Fruit fly (Drosophila melanogaster) whole organism, embryonic: ENCODE data around the gene prtp.

ENCODE experiments used
- Atf6 ChIP-seq: fragments of 200-800 bp; sonication (Bioruptor generic); IDR thresholded peaks from 2 replicates; pipeline ENCODE4 v1.3.6; 2022; ENCODE audit warnings: missing biosample characterization, missing genetic modification characterization
- Awh ChIP-seq: fragments of 200-800 bp; sonication (Bioruptor generic); IDR thresholded peaks from 2 replicates; pipeline ENCODE4, ENCODE4 v1.3.6; 2022; ENCODE audit warnings: missing biosample characterization, missing genetic modification characterization
- BtbVII ChIP-seq: fragments of 200-800 bp; sonication (Bioruptor generic); optimal IDR thresholded peaks from 3 replicates; lab custom pipeline; 2017; ENCODE audit warnings: missing biosample characterization, mild to moderate bottlenecking, missing genetic modification characterization
- CG10147 ChIP-seq: fragments of 200-800 bp; sonication (Bioruptor generic); optimal IDR thresholded peaks from 2 replicates; lab custom pipeline; 2019; ENCODE audit warnings: missing biosample characterization, mild to moderate bottlenecking, missing genetic modification characterization, moderate library complexity
- CG10321 ChIP-seq: fragments of 200-800 bp; sonication (Bioruptor generic); IDR thresholded peaks from 2 replicates; pipeline ENCODE4 v1.3.6; 2022; ENCODE audit warnings: missing biosample characterization, missing genetic modification characterization
- CG10431 ChIP-seq: fragments of 200-800 bp; sonication (Bioruptor generic); optimal IDR thresholded peaks from 3 replicates; lab custom pipeline; 2018; ENCODE audit warnings: missing biosample characterization, mild to moderate bottlenecking, missing genetic modification characterization
- CG12155 ChIP-seq: fragments of 200-800 bp; sonication (Bioruptor generic); optimal IDR thresholded peaks from 3 replicates; lab custom pipeline; 2016; ENCODE audit warnings: missing biosample characterization, missing genetic modification characterization
- CG1233 ChIP-seq: fragments of 200-800 bp; sonication (Bioruptor generic); optimal IDR thresholded peaks from 4 replicates; lab custom pipeline; 2018; ENCODE audit warnings: missing biosample characterization, mild to moderate bottlenecking, missing genetic modification characterization
- CG13296 ChIP-seq: fragments of 200-800 bp; sonication (Bioruptor generic); optimal IDR thresholded peaks from 3 replicates; lab custom pipeline; 2018; ENCODE audit warnings: missing biosample characterization, mild to moderate bottlenecking, missing genetic modification characterization
- CG17385 ChIP-seq: fragments of 200-800 bp; sonication (Bioruptor generic); optimal IDR thresholded peaks from 3 replicates; lab custom pipeline; 2018; ENCODE audit warnings: missing biosample characterization, mild to moderate bottlenecking, missing genetic modification characterization
- CG1832 ChIP-seq: fragments of 200-800 bp; sonication (Bioruptor generic); optimal IDR thresholded peaks from 2 replicates; lab custom pipeline; 2017; ENCODE audit warnings: missing biosample characterization, mild to moderate bottlenecking, missing genetic modification characterization, inconsistent platforms
- CG18599 ChIP-seq: fragments of 200-800 bp; sonication (Bioruptor generic); optimal IDR thresholded peaks from 3 replicates; lab custom pipeline; 2017; ENCODE audit warnings: missing biosample characterization, missing genetic modification characterization, mild to moderate bottlenecking, moderate library complexity, missing genetic modification reagents
- CG2202 ChIP-seq: fragments of 200-800 bp; sonication (Bioruptor generic); optimal IDR thresholded peaks from 2 replicates; lab custom pipeline; 2018; ENCODE audit warnings: missing biosample characterization, mild to moderate bottlenecking, missing genetic modification characterization
- CG31365 ChIP-seq: fragments of 200-800 bp; sonication (Bioruptor generic); optimal IDR thresholded peaks from 2 replicates; lab custom pipeline; 2018; ENCODE audit warnings: missing biosample characterization, mild to moderate bottlenecking, missing genetic modification characterization
- CG3163 ChIP-seq: fragments of 200-800 bp; sonication (Bioruptor generic); optimal IDR thresholded peaks from 3 replicates; lab custom pipeline; 2016; ENCODE audit warnings: missing biosample characterization, missing genetic modification characterization
- CG32532 ChIP-seq: fragments of 200-800 bp; sonication (Bioruptor generic); IDR thresholded peaks from 2 replicates; pipeline ENCODE4 v1.3.6; 2022; ENCODE audit warnings: missing biosample characterization, missing genetic modification characterization
- CG6854 ChIP-seq: fragments of 200-800 bp; sonication (Bioruptor generic); optimal IDR thresholded peaks from 3 replicates; lab custom pipeline; 2017; ENCODE audit warnings: missing biosample characterization, mild to moderate bottlenecking, missing genetic modification characterization
- CG7963 ChIP-seq: fragments of 200-800 bp; sonication (Bioruptor generic); IDR thresholded peaks from 3 replicates; pipeline ENCODE4 v1.3.6; 2022; ENCODE audit warnings: missing biosample characterization, missing genetic modification characterization; ENCODE audit not compliant: partially characterized antibody
- Dll ChIP-seq: fragments of 200-800 bp; sonication (Bioruptor generic); IDR thresholded peaks from 4 replicates; pipeline ENCODE4 v1.3.6; 2022; ENCODE audit warnings: missing biosample characterization, missing genetic modification characterization; ENCODE audit not compliant: partially characterized antibody
- Drgx ChIP-seq: fragments of 200-800 bp; sonication (Bioruptor generic); IDR thresholded peaks from 2 replicates; pipeline ENCODE4 v1.3.6; 2022; ENCODE audit warnings: missing biosample characterization, missing genetic modification characterization
- HLHmδ ChIP-seq: fragments of 200-800 bp; sonication (Bioruptor generic); optimal IDR thresholded peaks from 2 replicates; lab custom pipeline; 2018; ENCODE audit warnings: missing biosample characterization, mild to moderate bottlenecking, missing genetic modification characterization, moderate library complexity
- MESR4 ChIP-seq: fragments of 200-800 bp; sonication (Bioruptor generic); optimal IDR thresholded peaks from 2 replicates; lab custom pipeline; 2018; ENCODE audit warnings: missing biosample characterization, mild to moderate bottlenecking, missing genetic modification characterization, moderate library complexity
- Med ChIP-seq: fragments of 200-800 bp; sonication (Bioruptor generic); peaks from one replicate; lab custom pipeline; 2016; ENCODE audit warnings: missing biosample characterization, missing genetic modification characterization, mild to moderate bottlenecking, inconsistent platforms, moderate library complexity
- Mrtf ChIP-seq: fragments of 200-800 bp; sonication (Bioruptor generic); IDR thresholded peaks from 3 replicates; pipeline ENCODE4 v1.3.6; 2022; ENCODE audit warnings: missing biosample characterization, missing genetic modification characterization
- Nf-YC ChIP-seq: fragments of 200-800 bp; optimal IDR thresholded peaks from 3 replicates; lab custom pipeline; 2019; ENCODE audit warnings: missing biosample characterization, mild to moderate bottlenecking, missing genetic modification characterization, moderate library complexity
- Ptx1 ChIP-seq: fragments of 200-800 bp; sonication (Bioruptor generic); IDR thresholded peaks from 2 replicates; pipeline ENCODE4 v1.3.6; 2022; ENCODE audit warnings: missing biosample characterization, missing genetic modification characterization
- Six4 ChIP-seq: fragments of 200-800 bp; sonication (Bioruptor generic); optimal IDR thresholded peaks from 2 replicates; lab custom pipeline; 2016; ENCODE audit warnings: missing biosample characterization, missing genetic modification characterization
- Trl ChIP-seq, 3 experiments: fragments of >200 bp in 2 of 3; fragments of 200-800 bp in 1 of 3; sonication (Bioruptor generic) in 1 of 3; optimal IDR thresholded peaks; 2 replicates in 1 of 3; 3 replicates in 2 of 3; lab custom pipeline; 2016 to 2017; ENCODE audit warnings: missing biosample characterization in 1 of 3, missing genetic modification characterization in 1 of 3
- abd-A ChIP-seq: fragments of 200-800 bp; sonication (Bioruptor generic); optimal IDR thresholded peaks from 3 replicates; lab custom pipeline; 2019; ENCODE audit warnings: missing biosample characterization, mild to moderate bottlenecking, missing genetic modification characterization, moderate library complexity
- bsh ChIP-seq, 2 experiments: fragments of 200-800 bp; sonication (Bioruptor generic); optimal IDR thresholded peaks; 2 replicates each; lab custom pipeline; 2017 to 2018; ENCODE audit warnings: mild to moderate bottlenecking in 2 of 2, missing biosample characterization in 2 of 2, missing genetic modification characterization in 2 of 2, moderate library complexity in 1 of 2
- crol ChIP-seq: fragments of 200-800 bp; sonication (Bioruptor generic); IDR thresholded peaks from 2 replicates; pipeline ENCODE4 v1.3.6; 2022; ENCODE audit warnings: missing biosample characterization, missing genetic modification characterization
- da ChIP-seq: fragments of 200-800 bp; sonication (Bioruptor generic); optimal IDR thresholded peaks from 2 replicates; lab custom pipeline; 2016; ENCODE audit warnings: missing biosample characterization, missing genetic modification characterization
- danr ChIP-seq: fragments of 200-800 bp; sonication (Bioruptor generic); IDR thresholded peaks from 2 replicates; pipeline ENCODE4 v1.3.6; 2022; ENCODE audit warnings: missing biosample characterization, missing genetic modification characterization
- ftz-f1 ChIP-seq: fragments of 200-800 bp; sonication (Bioruptor generic); optimal IDR thresholded peaks from 2 replicates; lab custom pipeline; 2016; ENCODE audit warnings: missing biosample characterization, missing genetic modification characterization
- ind ChIP-seq: fragments of 200-800 bp; sonication (Bioruptor generic); optimal IDR thresholded peaks from 3 replicates; lab custom pipeline; 2016; ENCODE audit warnings: missing biosample characterization, missing genetic modification characterization
- jumu ChIP-seq: fragments of 200-800 bp; sonication (Bioruptor generic); optimal IDR thresholded peaks from 3 replicates; lab custom pipeline; 2016; ENCODE audit warnings: missing biosample characterization, missing genetic modification characterization
- kni ChIP-seq: fragments of 200-800 bp; sonication (Bioruptor generic); optimal IDR thresholded peaks from 3 replicates; lab custom pipeline; 2017; ENCODE audit warnings: mild to moderate bottlenecking, missing biosample characterization, missing genetic modification reagents, missing genetic modification characterization
- lbe ChIP-seq: fragments of 200-800 bp; sonication (Bioruptor generic); optimal IDR thresholded peaks from 2 replicates; lab custom pipeline; 2016; ENCODE audit warnings: missing biosample characterization, mild to moderate bottlenecking, missing genetic modification characterization
- lola ChIP-seq, 3 experiments: fragments of >200 bp in 2 of 3; fragments of 200-800 bp in 1 of 3; sonication (Bioruptor generic) in 1 of 3; optimal IDR thresholded peaks; 2 replicates each; lab custom pipeline; 2017 to 2019; ENCODE audit warnings: missing biosample characterization in 3 of 3, missing genetic modification characterization in 3 of 3, mild to moderate bottlenecking in 1 of 3, moderate library complexity in 1 of 3
- lov ChIP-seq, 2 experiments: fragments of 200-800 bp in 1 of 2; fragments of >200 bp in 1 of 2; sonication (Bioruptor generic) in 1 of 2; IDR thresholded peaks in 1 of 2; optimal IDR thresholded peaks in 1 of 2; 2 replicates in 1 of 2; 3 replicates in 1 of 2; pipeline versions ENCODE4 v1.3.6 to Lab custom; 2017 to 2022; ENCODE audit warnings: missing biosample characterization in 1 of 2, missing genetic modification characterization in 1 of 2
- pnt ChIP-seq: fragments of 200-800 bp; sonication (Bioruptor generic); optimal IDR thresholded peaks from 3 replicates; lab custom pipeline; 2016; ENCODE audit warnings: missing biosample characterization, missing genetic modification characterization
- psq ChIP-seq: fragments of 200-800 bp; sonication (Bioruptor generic); optimal IDR thresholded peaks from 2 replicates; lab custom pipeline; 2017; ENCODE audit warnings: missing biosample characterization, missing genetic modification characterization
- rib ChIP-seq: fragments of 200-800 bp; sonication (Bioruptor generic); IDR thresholded peaks from 2 replicates; pipeline ENCODE4 v1.3.6; 2022; ENCODE audit warnings: missing biosample characterization, missing genetic modification characterization
- row ChIP-seq: fragments of 200-800 bp; sonication (Bioruptor generic); IDR thresholded peaks from 3 replicates; pipeline ENCODE4 v1.3.6; 2022; ENCODE audit warnings: missing biosample characterization, missing genetic modification characterization
- sima ChIP-seq: fragments of 200-800 bp; sonication (Bioruptor generic); optimal IDR thresholded peaks from 2 replicates; lab custom pipeline; 2016; ENCODE audit warnings: missing biosample characterization, missing genetic modification characterization
- stc ChIP-seq: fragments of 200-800 bp; sonication (Bioruptor generic); IDR thresholded peaks from 2 replicates; pipeline ENCODE4 v1.3.6; 2022; ENCODE audit warnings: missing biosample characterization, missing genetic modification characterization
- sug ChIP-seq: fragments of 200-800 bp; optimal IDR thresholded peaks from 2 replicates; lab custom pipeline; 2019; ENCODE audit warnings: missing biosample characterization, mild to moderate bottlenecking, missing genetic modification characterization, moderate library complexity
- vvl ChIP-seq: fragments of 200-800 bp; sonication (Bioruptor generic); IDR thresholded peaks from 2 replicates; pipeline ENCODE4 v1.3.6; 2022; ENCODE audit warnings: missing biosample characterization, missing genetic modification characterization
- yki ChIP-seq: fragments of >200 bp; optimal IDR thresholded peaks from 3 replicates; lab custom pipeline; 2018

The prtp gene

DNA sequence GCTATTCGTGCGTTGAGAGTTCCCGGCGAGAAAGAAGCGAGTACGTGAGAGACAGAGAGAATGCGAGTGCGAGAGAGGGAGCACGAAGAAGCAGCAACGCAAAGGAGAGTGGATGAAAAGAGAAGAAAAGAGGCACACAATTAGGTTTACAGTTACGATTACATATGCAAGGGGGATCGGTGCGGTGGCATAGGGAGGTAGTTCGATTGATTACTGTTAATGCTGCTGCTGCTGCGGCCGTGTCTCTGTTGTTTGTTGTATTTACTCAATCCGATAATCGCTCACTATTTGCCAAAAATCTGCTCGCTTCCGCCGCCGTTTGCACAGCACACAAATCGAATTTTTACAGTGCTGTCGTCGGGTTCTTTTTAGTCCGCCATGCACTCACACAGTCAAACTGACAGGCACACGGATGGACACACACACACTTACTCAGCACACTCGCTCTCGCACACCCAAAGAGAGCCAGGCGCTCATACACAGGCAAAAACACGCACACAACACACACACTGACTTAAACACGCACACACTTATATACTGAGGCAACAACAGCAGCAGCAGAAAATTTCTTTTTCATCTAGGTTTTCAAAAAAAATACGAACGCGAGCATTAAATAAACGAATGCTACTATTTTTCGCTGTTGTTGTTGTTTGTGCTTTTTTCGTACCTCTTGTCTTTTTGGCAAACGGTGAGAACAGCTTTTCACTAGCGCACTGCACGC, 2.6 kb upstream of the prtp start (continued):
- TF ChIP-seq Nf-YC (tag; lab: Kevin White, UChicago) (peak; percentile 6), ftz-f1 (GFP tag; lab: Kevin White, UChicago) (no peak), sima (no peak), pnt (GFP tag; lab: Kevin White, UChicago) (no peak), CG1233 (GFP tag; lab: Kevin White, UChicago) (no peak), psq (GFP tag; lab: Kevin White, UChicago) (peak; percentile 83), CG2202 (tag; lab: Kevin White, UChicago) (no peak), Six4 (no peak), CG10147 (GFP tag; lab: Kevin White, UChicago) (peak; percentile 9), CG17385 (GFP tag; lab: Kevin White, UChicago) (peak; percentile 44), yki (lab: Kevin White, UChicago) (peak; percentile 68), Med (GFP tag; lab: Kevin White, UChicago) (peak; percentile 34), MESR4 (no peak), CG12155 (GFP tag; lab: Kevin White, UChicago) (peak; percentile 81), BtbVII (GFP tag; lab: Kevin White, UChicago) (peak; percentile 27), CG18599 (peak; percentile 62), Trl (optimal IDR thresholded peaks at IDR 0.05; lab: Kevin White, UChicago) (peak; percentile 82 to 94), Trl (GFP tag; optimal IDR thresholded peaks at IDR 0.05; lab: Kevin White, UChicago) (no peak), Drgx (GFP tag; lab: Robert Waterston, UW) (0 out of 2 replicates have a peak, but pooled peaks have one; percentile 17), ind (GFP tag; lab: Kevin White, UChicago) (no peak), CG10321 (GFP tag; lab: Robert Waterston, UW) (no peak), Awh (GFP tag; lab: Robert Waterston, UW) (no peak), danr (no peak), Mrtf (GFP tag; lab: Robert Waterston, UW) (no peak), CG6854 (peak; percentile 22), sug (peak; percentile 7), CG3163 (peak; percentile 62), kni (GFP tag; lab: Kevin White, UChicago) (peak; percentile 18), CG7963 (GFP tag; lab: Robert Waterston, UW) (no peak), da (GFP tag; lab: Kevin White, UChicago) (no peak), jumu (GFP tag; lab: Kevin White, UChicago) (no peak), CG32532 (GFP tag; lab: Robert Waterston, UW) (0 out of 2 replicates have a peak, but pooled peaks have one; percentile 24), Dll (GFP tag; lab: Robert Waterston, UW) (no peak), rib (GFP tag; lab: Robert Waterston, UW) (peak; percentile 50; the same call in 1 of the 2 replicates), lov (optimal IDR thresholded peaks at IDR 0.05; lab: Kevin White, UChicago) (no peak), lov (GFP tag; IDR thresholded peaks at IDR 0.05; lab: Robert Waterston, UW) (no peak), CG31365 (peak; percentile 22), crol (GFP tag; lab: Robert Waterston, UW) (peak; percentile 92), Atf6 (no peak), lbe (peak; percentile 33), row (GFP tag; lab: Robert Waterston, UW) (0 out of 3 replicates have a peak, but pooled peaks have one; percentile 7), CG1832 (GFP tag; lab: Kevin White, UChicago) (peak; percentile 63), bsh (GFP tag; optimal IDR thresholded peaks at IDR 0.05; lab: Kevin White, UChicago) (peak in 1 of 2 experiments; percentile 55), abd-A (tag; lab: Kevin White, UChicago) (peak; percentile 52), vvl (GFP tag; lab: Robert Waterston, UW) (peak; percentile 64), CG10431 (no peak), Ptx1 (GFP tag; lab: Robert Waterston, UW) (no peak), CG13296 (GFP tag; lab: Kevin White, UChicago) (peak; percentile 0), HLHmδ (GFP tag; lab: Kevin White, UChicago) (peak; percentile 15), stc (GFP tag; lab: Robert Waterston, UW) (no peak), lola (GFP tag; optimal IDR thresholded peaks at IDR 0.05; lab: Kevin White, UChicago) (peak in 1 of 3 experiments; percentile 77)
